Worm (Caenorhabditis elegans) whole organism, young adult: ENCODE results near the gene R05H5.4.
A peak's percentile ranks its signal among the peaks of the same experiment; 100 is the strongest.

Source experiments
- B0019.2 ChIP-seq: fragments of 200-800 bp; sonication (Bioruptor generic); conservative IDR thresholded peaks from 2 replicates; pipeline ENCODE4 v1.3.6; 2022; ENCODE audit warnings: missing genetic modification reagents, missing genetic modification characterization, missing compliant biosample characterization
- D2030.7 ChIP-seq: fragments of 200-800 bp; sonication (Bioruptor generic); IDR thresholded peaks from 2 replicates; pipeline ENCODE4 v1.3.6; 2022; ENCODE audit warnings: missing genetic modification reagents, missing genetic modification characterization, missing compliant biosample characterization
- F33H1.4 ChIP-seq: fragments of 200-800 bp; sonication (Bioruptor generic); IDR thresholded peaks from 2 replicates; pipeline ENCODE4 v1.3.6; 2022; ENCODE audit warnings: missing genetic modification reagents, missing genetic modification characterization, missing compliant biosample characterization
- F52B5.7 ChIP-seq: sonication (generic microtip); optimal IDR thresholded peaks from 2 replicates; lab custom pipeline; 2016; ENCODE audit warnings: mild to moderate bottlenecking, missing genetic modification characterization, missing compliant biosample characterization
- K11D2.4 ChIP-seq: fragments of 200-800 bp; sonication (Bioruptor generic); IDR thresholded peaks from 2 replicates; pipeline ENCODE4 v1.3.6; 2022; ENCODE audit warnings: missing genetic modification reagents, missing genetic modification characterization, missing compliant biosample characterization
- K12H6.12 ChIP-seq: fragments of 200-800 bp; sonication (Bioruptor generic); optimal IDR thresholded peaks from 2 replicates; lab custom pipeline; 2018; ENCODE audit warnings: mild to moderate bottlenecking, missing genetic modification characterization, missing compliant biosample characterization
- Y53G8AR.9 ChIP-seq: fragments of 200-800 bp; sonication (Bioruptor generic); conservative IDR thresholded peaks from 2 replicates; pipeline ENCODE4 v1.3.6; 2022; ENCODE audit warnings: missing genetic modification reagents, missing genetic modification characterization, missing compliant biosample characterization
- Y56A3A.18 ChIP-seq: fragments of 200-800 bp; sonication (Bioruptor generic); IDR thresholded peaks from 2 replicates; pipeline ENCODE4 v1.3.6; 2022; ENCODE audit warnings: missing genetic modification reagents, missing genetic modification characterization, missing compliant biosample characterization
- Y79H2A.3 ChIP-seq: fragments of 200-800 bp; sonication (Bioruptor generic); conservative IDR thresholded peaks from 2 replicates; pipeline ENCODE4 v1.3.6; 2022; ENCODE audit warnings: missing genetic modification reagents, missing genetic modification characterization, missing compliant biosample characterization
- Y95B8A.8 ChIP-seq: fragments of 200-800 bp; sonication (Bioruptor generic); IDR thresholded peaks from 2 replicates; pipeline ENCODE4 v1.3.6; 2022; ENCODE audit warnings: missing genetic modification reagents, missing genetic modification characterization, missing compliant biosample characterization
- akir-1 ChIP-seq: fragments of 200-800 bp; sonication (Bioruptor generic); optimal IDR thresholded peaks from 2 replicates; lab custom pipeline; 2018; ENCODE audit warnings: mild to moderate bottlenecking, missing genetic modification characterization, moderate library complexity, missing compliant biosample characterization
- aptf-3 ChIP-seq: fragments of 200-800 bp; sonication (Bioruptor generic); IDR thresholded peaks from 2 replicates; pipeline ENCODE4 v1.3.6; 2022; ENCODE audit warnings: missing genetic modification characterization, missing compliant biosample characterization
- attf-5 ChIP-seq: fragments of 200-800 bp; sonication (Bioruptor generic); optimal IDR thresholded peaks from 2 replicates; lab custom pipeline; 2018; ENCODE audit warnings: mild to moderate bottlenecking, missing genetic modification characterization, missing compliant biosample characterization
- ceh-100 ChIP-seq: fragments of 200-800 bp; sonication (Bioruptor generic); IDR thresholded peaks from 2 replicates; pipeline ENCODE4 v1.3.6; 2022; ENCODE audit warnings: missing genetic modification reagents, missing genetic modification characterization, missing compliant biosample characterization
- chd-7 ChIP-seq: sonication (generic microtip); optimal IDR thresholded peaks from 2 replicates; lab custom pipeline; 2016; ENCODE audit warnings: mild to moderate bottlenecking, missing genetic modification characterization, moderate library complexity, missing compliant biosample characterization
- dox-1 ChIP-seq: fragments of 200-800 bp; sonication (Bioruptor generic); IDR thresholded peaks from 2 replicates; pipeline ENCODE4 v1.3.6; 2022; ENCODE audit warnings: missing genetic modification reagents, missing genetic modification characterization, missing compliant biosample characterization
- dpff-1 ChIP-seq: sonication (generic microtip); optimal IDR thresholded peaks from 2 replicates; lab custom pipeline; 2017; ENCODE audit warnings: mild to moderate bottlenecking, missing genetic modification characterization, missing compliant biosample characterization
- dpl-1 ChIP-seq: fragments of 150-350 bp; optimal IDR thresholded peaks from 2 replicates; lab custom pipeline; 2014; ENCODE audit warnings: missing biosample characterization, missing genetic modification reagents, missing genetic modification characterization
- egrh-3 ChIP-seq: fragments of 200-800 bp; sonication (Bioruptor generic); IDR thresholded peaks from 2 replicates; pipeline ENCODE4 v1.3.6; 2022; ENCODE audit warnings: missing genetic modification reagents, missing genetic modification characterization, missing compliant biosample characterization
- ekl-4 ChIP-seq: fragments of 200-800 bp; sonication (Bioruptor generic); IDR thresholded peaks from 2 replicates; pipeline ENCODE4 v1.3.6; 2022; ENCODE audit warnings: missing genetic modification reagents, missing genetic modification characterization, missing compliant biosample characterization
- gei-17 ChIP-seq: fragments of 200-800 bp; sonication (Bioruptor generic); optimal IDR thresholded peaks from 2 replicates; lab custom pipeline; 2018; ENCODE audit warnings: mild to moderate bottlenecking, missing genetic modification characterization, missing compliant biosample characterization
- hrde-1 ChIP-seq: sonication (generic microtip); optimal IDR thresholded peaks from 2 replicates; lab custom pipeline; 2016; ENCODE audit warnings: missing genetic modification characterization, mild to moderate bottlenecking, missing compliant biosample characterization, moderate library complexity, missing genotype, missing genetic modification reagents, borderline replicate concordance
- lin-40 ChIP-seq: sonication (generic microtip); optimal IDR thresholded peaks from 2 replicates; lab custom pipeline; 2016; ENCODE audit warnings: missing genetic modification characterization, mild to moderate bottlenecking, missing compliant biosample characterization, missing genotype, missing genetic modification reagents
- lir-1 ChIP-seq: fragments of 200-800 bp; sonication (Bioruptor generic); conservative IDR thresholded peaks from 2 replicates; pipeline ENCODE4 v1.3.6; 2022; ENCODE audit warnings: missing genetic modification reagents, missing genetic modification characterization, missing compliant biosample characterization
- madf-8 ChIP-seq: fragments of 200-800 bp; sonication (Bioruptor generic); conservative IDR thresholded peaks from 2 replicates; pipeline ENCODE4 v1.3.6; 2022; ENCODE audit warnings: missing genetic modification reagents, missing genetic modification characterization, missing compliant biosample characterization
- nhr-27 ChIP-seq: fragments of 200-800 bp; sonication (Bioruptor generic); optimal IDR thresholded peaks from 2 replicates; lab custom pipeline; 2018; ENCODE audit warnings: mild to moderate bottlenecking, missing genetic modification characterization, moderate library complexity, missing compliant biosample characterization
- nhr-80 ChIP-seq: sonication (generic microtip); optimal IDR thresholded peaks from 2 replicates; lab custom pipeline; 2016; ENCODE audit warnings: missing genetic modification characterization, missing compliant biosample characterization
- rec-8 ChIP-seq, 2 experiments: sonication (generic microtip); optimal IDR thresholded peaks; 2 replicates each; lab custom pipeline; 2016; ENCODE audit warnings: mild to moderate bottlenecking in 2 of 2, missing genetic modification characterization in 2 of 2, missing genetic modification reagents in 2 of 2, missing genotype in 2 of 2, missing biosample characterization in 1 of 2, missing compliant biosample characterization in 1 of 2, moderate library complexity in 1 of 2
- sdz-38 ChIP-seq: sonication (generic microtip); optimal IDR thresholded peaks from 2 replicates; lab custom pipeline; 2016; ENCODE audit warnings: missing genotype, missing genetic modification characterization, missing compliant biosample characterization
- snpc-1.1 ChIP-seq: sonication (generic microtip); optimal IDR thresholded peaks from 2 replicates; lab custom pipeline; 2017; ENCODE audit warnings: missing genetic modification characterization, mild to moderate bottlenecking, missing compliant biosample characterization, antibody characterized with exemption, moderate library complexity, missing genotype, missing genetic modification reagents; ENCODE audit not compliant: insufficient read depth
- tbp1 ChIP-seq: fragments of 200-800 bp; sonication (Bioruptor generic); optimal IDR thresholded peaks from 2 replicates; lab custom pipeline; 2018; ENCODE audit warnings: mild to moderate bottlenecking, missing genetic modification characterization, missing compliant biosample characterization
- unc-130 ChIP-seq: sonication (generic microtip); optimal IDR thresholded peaks from 2 replicates; lab custom pipeline; 2016; ENCODE audit warnings: missing genetic modification reagents, missing genetic modification characterization, missing compliant biosample characterization
- unc-62 ChIP-seq: fragments of 150-350 bp; optimal IDR thresholded peaks from 2 replicates; lab custom pipeline; 2014; ENCODE audit warnings: missing biosample characterization, missing genetic modification reagents, missing genetic modification characterization
- xnd-1 ChIP-seq: sonication (generic microtip); optimal IDR thresholded peaks from 2 replicates; lab custom pipeline; 2016; ENCODE audit warnings: missing genotype, missing genetic modification reagents, missing genetic modification characterization, missing compliant biosample characterization
- zim-3 ChIP-seq: sonication (generic microtip); optimal IDR thresholded peaks from 2 replicates; lab custom pipeline; 2017; ENCODE audit warnings: mild to moderate bottlenecking, missing genetic modification characterization, moderate library complexity, missing compliant biosample characterization
- ztf-22 ChIP-seq: fragments of 200-800 bp; sonication (Bioruptor generic); optimal IDR thresholded peaks from 2 replicates; lab custom pipeline; 2018; ENCODE audit warnings: mild to moderate bottlenecking, missing genetic modification characterization, moderate library complexity, missing compliant biosample characterization
- ztf-25 ChIP-seq: fragments of 200-800 bp; sonication (Bioruptor generic); IDR thresholded peaks from 2 replicates; pipeline ENCODE4 v1.3.6; 2022; ENCODE audit warnings: missing genetic modification reagents, missing genetic modification characterization, missing compliant biosample characterization
- ztf-26 ChIP-seq: sonication (generic microtip); optimal IDR thresholded peaks from 2 replicates; lab custom pipeline; 2017; ENCODE audit warnings: missing genetic modification characterization, missing compliant biosample characterization
- ztf-6 ChIP-seq: fragments of 200-800 bp; sonication (Bioruptor generic); IDR thresholded peaks from 2 replicates; pipeline ENCODE4 v1.3.6; 2022; ENCODE audit warnings: missing genetic modification reagents, missing genetic modification characterization, missing compliant biosample characterization

R05H5.4 gene

ce11 chrII:10248355-10249041 is 48.7 kb upstream of the R05H5.4 start, which contains the start of gene atad-3 (continued):
- TF ChIP-seq tbp1 (peak; percentile 72), sdz-38 (tag; lab: Kevin White, UChicago) (no peak), Y95B8A.8 (peak; percentile 97), aptf-3 (GFP tag; lab: Robert Waterston, UW) (no peak), rec-8 (tag; optimal IDR thresholded peaks at IDR 0.05; lab: Kevin White, UChicago) (peak; percentile 23 to 49), ekl-4 (GFP tag; lab: Robert Waterston, UW) (peak; percentile 94), lir-1 (peak; percentile 93), unc-62 (GFP tag; lab: Kevin White, UChicago) (no peak), dpff-1 (tag; lab: Kevin White, UChicago) (no peak), gei-17 (GFP tag; lab: Kevin White, UChicago) (no peak), D2030.7 (GFP tag; lab: Robert Waterston, UW) (peak; percentile 97), akir-1 (peak; percentile 77), zim-3 (tag; lab: Kevin White, UChicago) (peak; percentile 66), hrde-1 (tag; lab: Kevin White, UChicago) (peak; percentile 33), Y53G8AR.9 (GFP tag; lab: Robert Waterston, UW) (peak; percentile 95), ztf-25 (peak; percentile 98), egrh-3 (GFP tag; lab: Robert Waterston, UW) (peak; percentile 90), K11D2.4 (GFP tag; lab: Robert Waterston, UW) (peak; percentile 97), nhr-27 (tag; lab: Kevin White, UChicago) (no peak), chd-7 (tag; lab: Kevin White, UChicago) (peak; percentile 83), lin-40 (tag; lab: Kevin White, UChicago) (peak; percentile 73), snpc-1.1 (tag; lab: Kevin White, UChicago) (no peak), attf-5 (GFP tag; lab: Kevin White, UChicago) (peak; percentile 95), Y79H2A.3 (GFP tag; lab: Robert Waterston, UW) (peak; percentile 88), Y56A3A.18 (GFP tag; lab: Robert Waterston, UW) (peak; percentile 62; the same call in 1 of the 2 replicates), ztf-22 (peak; percentile 49), ztf-6 (GFP tag; lab: Robert Waterston, UW) (peak; percentile 93), dpl-1 (GFP tag; lab: Kevin White, UChicago) (peak; percentile 24), unc-130 (peak; percentile 74), B0019.2 (GFP tag; lab: Robert Waterston, UW) (peak; percentile 95), ztf-26 (tag; lab: Kevin White, UChicago) (peak; percentile 33), K12H6.12 (tag; lab: Kevin White, UChicago) (peak; percentile 79), F52B5.7 (no peak), nhr-80 (peak; percentile 63), xnd-1 (tag; lab: Kevin White, UChicago) (no peak), dox-1 (GFP tag; lab: Robert Waterston, UW) (peak; percentile 98)

- TF ChIP-seq lir-1 (0 out of 2 replicates have a peak, but pooled peaks have one; percentile 39), K11D2.4 (GFP tag; lab: Robert Waterston, UW) (0 out of 2 replicates have a peak, but pooled peaks have one; percentile 44), madf-8 (0 out of 2 replicates have a peak, but pooled peaks have one; percentile 14), ceh-100 (GFP tag; lab: Robert Waterston, UW) (peak; percentile 90), egrh-3 (GFP tag; lab: Robert Waterston, UW) (peak; percentile 67), D2030.7 (GFP tag; lab: Robert Waterston, UW) (peak; percentile 15; the same call in 1 of the 2 replicates), F33H1.4 (GFP tag; lab: Robert Waterston, UW) (peak; percentile 75)
Observed at ce11 chrII:10247594-10248283, 47.9 kb upstream of the R05H5.4 start, which contains the start of gene nrde-2. Gene nrde-2 (minus strand): TSS chrII:10247638.
